Worm (Caenorhabditis elegans): Measurements from ENCODE around the gene col-92.

DNA sequence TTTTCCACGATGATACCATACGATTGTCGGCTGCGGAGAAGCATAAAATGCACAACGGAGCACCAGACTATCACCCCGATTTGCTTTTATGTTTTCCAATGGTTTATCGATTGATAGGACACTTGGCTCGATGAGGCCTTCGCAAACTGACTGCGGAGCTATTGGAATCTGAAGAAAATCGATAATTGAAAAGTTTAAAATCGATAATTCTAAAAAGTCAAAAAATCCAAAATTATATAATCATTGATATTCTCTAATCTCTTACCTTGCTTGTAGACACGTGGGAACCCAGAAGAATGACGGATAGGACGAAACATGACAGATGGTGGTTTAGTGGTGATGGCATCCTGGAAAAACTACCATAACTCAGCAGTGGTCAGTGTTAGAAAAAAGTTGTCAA lies 29.9 kb downstream of the col-92 start, which contains the start of gene zig-5:
- TF ChIP-seq zag-1 (tag; optimal IDR thresholded peaks at IDR 0.05) (no peak), unc-62 (GFP tag; optimal IDR thresholded peaks at IDR 0.05) (no peak), ZK546.5 (tag; optimal IDR thresholded peaks at IDR 0.05) (no peak), nhr-237 (tag; optimal IDR thresholded peaks at IDR 0.05) (no peak), crh-2 (tag; optimal IDR thresholded peaks at IDR 0.05) (no peak), skn-1 (tag; optimal IDR thresholded peaks at IDR 0.05) (no peak), dmd-4 (tag; optimal IDR thresholded peaks at IDR 0.05) (no peak), egl-27 (tag; optimal IDR thresholded peaks at IDR 0.05) (no peak)
